Fruit fly (Drosophila melanogaster): ENCODE results near the gene CG33159.

CG33159 gene

dm6 chr3L:3251659-3252490, 47.6 kb upstream of the CG33159 start (continued):
- TF ChIP-seq CG6791 (GFP tag; IDR thresholded peaks at IDR 0.05; ENCODE audit: partially characterized antibody) (no peak), tgo (GFP tag; IDR thresholded peaks at IDR 0.05) (no peak; the same call in 2 of the 3 replicates), zen2 (GFP tag; IDR thresholded peaks at IDR 0.05; ENCODE audit: partially characterized antibody) (no peak), wdn (GFP tag; IDR thresholded peaks at IDR 0.05) (no peak), br (optimal IDR thresholded peaks at IDR 0.05) (no peak), MBD-R2 (GFP tag; IDR thresholded peaks at IDR 0.05) (no peak), pum (GFP tag; optimal IDR thresholded peaks at IDR 0.05) (no peak), CG30403 (GFP tag; optimal IDR thresholded peaks at IDR 0.05) (peak; percentile 1), CG11695 (GFP tag; IDR thresholded peaks at IDR 0.05) (0 out of 3 replicates have a peak, but pooled peaks have one; percentile 30), psq (GFP tag; optimal IDR thresholded peaks at IDR 0.05) (no peak), CG34376 (GFP tag; optimal IDR thresholded peaks at IDR 0.05) (no peak), Rx (GFP tag; IDR thresholded peaks at IDR 0.05) (no peak), prd (optimal IDR thresholded peaks at IDR 0.05) (no peak), prd (GFP tag; IDR thresholded peaks at IDR 0.05) (no peak), slou (GFP tag; optimal IDR thresholded peaks at IDR 0.05) (no peak), CG30020 (tag; optimal IDR thresholded peaks at IDR 0.05) (no peak), cas (GFP tag; IDR thresholded peaks at IDR 0.05) (no peak), CG6254 (GFP tag; optimal IDR thresholded peaks at IDR 0.05) (no peak), CG1647 (GFP tag; optimal IDR thresholded peaks at IDR 0.05) (no peak), CG7928 (GFP tag; optimal IDR thresholded peaks at IDR 0.05) (no peak), gce (GFP tag; IDR thresholded peaks at IDR 0.05) (no peak), CG2120 (GFP tag; optimal IDR thresholded peaks at IDR 0.05) (no peak), rib (GFP tag; IDR thresholded peaks at IDR 0.05) (no peak), bab2 (GFP tag; optimal IDR thresholded peaks at IDR 0.05) (no peak), CG4328 (GFP tag; optimal IDR thresholded peaks at IDR 0.05) (no peak), ac (GFP tag; optimal IDR thresholded peaks at IDR 0.05) (no peak), Aef1 (GFP tag; IDR thresholded peaks at IDR 0.05) (no peak), zf30C (GFP tag; optimal IDR thresholded peaks at IDR 0.05) (no peak), trh (GFP tag; optimal IDR thresholded peaks at IDR 0.05) (no peak), CG3407 (GFP tag; optimal IDR thresholded peaks at IDR 0.05) (no peak), Oli (tag; optimal IDR thresholded peaks at IDR 0.05) (no peak), CG14710 (tag; optimal IDR thresholded peaks at IDR 0.05) (no peak), dati (GFP tag; IDR thresholded peaks at IDR 0.05) (no peak), Vsx1 (GFP tag; optimal IDR thresholded peaks at IDR 0.05) (no peak), CG14965 (GFP tag; optimal IDR thresholded peaks at IDR 0.05; ENCODE audit: borderline replicate concordance) (no peak), CG15269 (tag; optimal IDR thresholded peaks at IDR 0.05) (no peak), bowl (GFP tag; IDR thresholded peaks at IDR 0.05) (no peak), H2.0 (GFP tag; IDR thresholded peaks at IDR 0.05) (no peak), Xrp1 (GFP tag; IDR thresholded peaks at IDR 0.05) (no peak), fd102C (GFP tag; optimal IDR thresholded peaks at IDR 0.05) (no peak), CG2202 (tag; optimal IDR thresholded peaks at IDR 0.05) (no peak), gem (tag; optimal IDR thresholded peaks at IDR 0.05) (peak; percentile 44), yki (optimal IDR thresholded peaks at IDR 0.05) (no peak), stc (GFP tag; IDR thresholded peaks at IDR 0.05) (no peak), CG12744 (GFP tag; optimal IDR thresholded peaks at IDR 0.05) (no peak), mam (GFP tag; optimal IDR thresholded peaks at IDR 0.05) (no peak), fd3F (GFP tag; optimal IDR thresholded peaks at IDR 0.05) (no peak), CG2875 (GFP tag; optimal IDR thresholded peaks at IDR 0.05) (no peak), Deaf1 (tag; optimal IDR thresholded peaks at IDR 0.05) (no peak), Spps (tag; optimal IDR thresholded peaks at IDR 0.05) (no peak), abd-A (tag; optimal IDR thresholded peaks at IDR 0.05) (no peak), Gug (GFP tag; IDR thresholded peaks at IDR 0.05) (no peak)
